Worm (Caenorhabditis elegans): Measurements from ENCODE around the gene C08B6.18.

Gene C08B6.18

DNA sequence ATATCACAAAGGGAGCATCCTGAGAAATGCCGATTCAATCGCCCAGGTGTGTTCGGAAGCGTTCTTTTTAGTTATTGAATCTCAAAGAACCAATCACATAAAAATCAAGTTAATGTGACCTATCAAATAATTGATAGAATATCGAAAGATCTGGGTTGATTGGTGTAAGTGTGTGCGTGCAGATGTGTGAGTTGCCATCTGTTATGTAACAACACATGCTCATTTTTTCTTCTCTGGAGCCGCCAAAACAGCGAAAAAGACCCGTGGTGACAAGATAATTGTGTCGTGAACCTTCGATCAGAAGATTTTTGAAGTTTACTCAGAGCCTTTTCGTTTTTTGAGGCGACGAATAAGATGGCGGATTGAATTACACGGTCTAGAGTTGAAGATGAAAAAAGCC is 12.9 kb upstream of the C08B6.18 start:
- TF ChIP-seq C08G9.2 (tag; optimal IDR thresholded peaks at IDR 0.05) (no peak), ceh-18 (tag; optimal IDR thresholded peaks at IDR 0.05) (peak; percentile 60)

DNA sequence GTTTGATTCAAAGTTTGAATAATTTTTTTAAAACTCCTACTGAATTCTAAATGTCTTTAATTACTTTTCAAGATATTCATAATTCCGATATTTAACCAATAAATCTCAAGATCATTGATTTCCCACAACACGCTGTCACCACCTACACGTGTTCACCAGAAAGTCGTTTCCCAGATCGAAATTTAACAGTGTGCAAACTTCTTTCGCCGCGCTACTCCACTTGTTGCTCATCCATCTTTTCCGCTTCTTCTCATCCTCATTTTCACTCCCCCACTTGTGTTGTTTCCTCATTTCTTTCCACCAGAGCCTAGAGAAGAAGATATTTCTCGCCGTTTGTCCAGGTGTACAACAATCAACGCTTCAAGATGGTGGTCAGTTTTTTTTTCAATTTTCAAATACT is 11.7 kb upstream of the C08B6.18 start, which contains the start of gene C51E3.9:
Gene C51E3.9, plus strand, starts transcription at position 301 of the 400 bp plus-strand sequence.
- TF ChIP-seq sox-2 (GFP tag; IDR thresholded peaks at IDR 0.05) (no peak), ceh-24 (tag; optimal IDR thresholded peaks at IDR 0.05) (no peak), ahr-1 (tag; optimal IDR thresholded peaks at IDR 0.05) (no peak), K02D7.2 (tag; optimal IDR thresholded peaks at IDR 0.05) (no peak), K09A11.1 (tag; optimal IDR thresholded peaks at IDR 0.05; ENCODE audit: insufficient read depth) (no peak), ceh-14 (tag; optimal IDR thresholded peaks at IDR 0.05) (no peak), pax-1 (tag; optimal IDR thresholded peaks at IDR 0.05) (no peak), ceh-22 (tag; optimal IDR thresholded peaks at IDR 0.05) (no peak), lin-11 (tag; optimal IDR thresholded peaks at IDR 0.05) (no peak)

DNA sequence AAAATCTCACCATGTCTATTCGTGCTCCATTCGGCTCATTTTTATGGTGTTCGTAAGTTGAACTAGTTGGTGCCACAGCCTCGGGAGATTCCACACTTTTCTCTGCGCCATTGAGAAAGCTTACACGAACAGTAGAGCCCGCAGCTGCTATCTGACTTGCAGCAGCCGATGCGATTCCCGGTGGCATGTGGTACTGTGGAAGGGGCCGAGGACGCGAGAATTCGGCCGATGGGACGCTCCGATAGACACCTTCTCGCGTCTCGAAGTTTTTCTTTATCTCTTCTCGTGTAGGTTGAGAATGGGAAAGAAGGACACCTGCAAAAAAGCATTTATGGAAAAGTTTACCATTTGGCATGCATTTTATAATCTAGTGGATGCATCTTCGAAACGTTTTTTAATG is 650 bp downstream of the C08B6.18 start:
- TF ChIP-seq hlh-15 (tag; optimal IDR thresholded peaks at IDR 0.05) (no peak), nfya-1 (tag; optimal IDR thresholded peaks at IDR 0.05) (no peak), lin-11 (tag; optimal IDR thresholded peaks at IDR 0.05) (no peak)

DNA sequence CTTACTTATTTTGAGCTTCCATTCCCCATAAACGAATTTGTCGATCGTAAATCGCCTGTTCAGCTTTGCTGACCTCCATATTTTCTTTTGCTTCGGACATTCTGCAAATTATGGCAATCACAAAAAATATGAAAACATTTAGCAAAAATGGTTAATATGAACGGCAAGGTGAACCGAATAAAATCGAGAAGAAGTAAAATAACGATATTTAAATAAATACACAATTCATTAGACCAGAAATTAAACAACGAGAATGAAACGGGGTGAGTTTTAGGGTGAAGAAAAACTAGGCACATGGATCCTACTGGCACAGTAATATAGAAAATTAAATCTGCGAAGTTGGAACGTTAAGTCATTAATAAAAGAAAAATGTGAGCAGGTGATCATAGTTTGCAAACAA is 3.7 kb downstream of the C08B6.18 start, which contains the start of gene aos-1:
Gene aos-1, minus strand, starts transcription at position 101 of the 400 bp plus-strand sequence.
- no peak for TF ChIP-seq fax-1 (tag; optimal IDR thresholded peaks at IDR 0.05)
- no peak for TF ChIP-seq hlh-8 (tag; optimal IDR thresholded peaks at IDR 0.05)
- TF ChIP-seq ceh-19 (GFP tag; optimal IDR thresholded peaks at IDR 0.05), result no peak
- no peak for TF ChIP-seq mec-3 (tag; optimal IDR thresholded peaks at IDR 0.05; ENCODE audit: borderline replicate concordance)
- TF ChIP-seq unc-55 (GFP tag; optimal IDR thresholded peaks at IDR 0.05), result no peak
- TF ChIP-seq sox-2 (GFP tag; IDR thresholded peaks at IDR 0.05), result no peak
- TF ChIP-seq elt-4 (tag; optimal IDR thresholded peaks at IDR 0.05), result no peak
- no peak for TF ChIP-seq odd-2 (tag; optimal IDR thresholded peaks at IDR 0.05)
- TF ChIP-seq T23F11.4 (GFP tag; optimal IDR thresholded peaks at IDR 0.05), result no peak
- no peak for TF ChIP-seq C08G9.2 (tag; optimal IDR thresholded peaks at IDR 0.05)
- TF ChIP-seq ceh-9 (tag; optimal IDR thresholded peaks at IDR 0.05), result no peak
- no peak for TF ChIP-seq dve-1 (tag; optimal IDR thresholded peaks at IDR 0.05)
- no peak for TF ChIP-seq ceh-34 (tag; optimal IDR thresholded peaks at IDR 0.05)
- TF ChIP-seq K09A11.1 (tag; optimal IDR thresholded peaks at IDR 0.05; ENCODE audit: insufficient read depth), result no peak
- TF ChIP-seq ahr-1 (tag; optimal IDR thresholded peaks at IDR 0.05), result no peak
- TF ChIP-seq eyg-1 (tag; optimal IDR thresholded peaks at IDR 0.05), result no peak
- no peak for TF ChIP-seq ceh-48 (tag; optimal IDR thresholded peaks at IDR 0.05)
- no peak for TF ChIP-seq sox-4 (tag; optimal IDR thresholded peaks at IDR 0.05)

DNA sequence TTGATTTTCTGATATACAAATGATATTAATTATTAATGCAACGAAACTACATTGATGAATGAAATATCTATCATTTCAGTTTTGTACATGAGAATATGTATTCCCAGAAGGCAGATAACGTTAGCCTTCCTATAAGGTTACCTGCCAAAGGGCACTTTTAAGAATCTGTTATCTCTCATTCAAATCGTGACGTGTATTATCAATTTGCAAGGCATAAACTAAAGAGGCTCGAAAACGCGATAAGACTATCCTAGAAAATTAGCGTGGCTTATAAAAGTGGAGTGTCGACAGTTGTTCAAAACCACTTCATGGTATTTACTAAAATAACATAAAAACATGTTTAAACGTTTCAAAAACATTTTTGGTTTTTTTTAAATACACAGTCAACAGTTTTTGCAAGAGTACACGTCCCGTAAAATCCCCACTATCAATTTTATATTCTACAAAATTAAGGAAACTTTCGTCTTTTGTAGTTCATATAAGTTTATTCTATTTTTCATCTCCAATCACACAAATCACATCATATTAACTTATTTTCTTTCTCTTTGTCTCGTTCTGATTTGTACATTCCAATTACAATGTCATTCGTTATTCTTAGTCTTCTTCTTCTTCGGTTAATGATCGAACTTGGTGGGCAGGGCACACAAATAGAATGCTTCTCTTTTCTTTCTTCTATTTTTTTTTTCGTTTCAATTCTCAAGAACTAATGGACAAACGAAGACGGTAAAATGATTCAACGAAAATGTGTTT is 9.0 kb downstream of the C08B6.18 start, which contains the start of gene C08B6.10:
Gene C08B6.10, plus strand, starts transcription at position 700 of the 750 bp plus-strand sequence.
- TF ChIP-seq eyg-1 (tag; optimal IDR thresholded peaks at IDR 0.05) (no peak), elt-2 (tag; optimal IDR thresholded peaks at IDR 0.05) (peak; percentile 81), fkh-6 (tag; optimal IDR thresholded peaks at IDR 0.05) (no peak), odd-2 (tag; optimal IDR thresholded peaks at IDR 0.05) (no peak)

DNA sequence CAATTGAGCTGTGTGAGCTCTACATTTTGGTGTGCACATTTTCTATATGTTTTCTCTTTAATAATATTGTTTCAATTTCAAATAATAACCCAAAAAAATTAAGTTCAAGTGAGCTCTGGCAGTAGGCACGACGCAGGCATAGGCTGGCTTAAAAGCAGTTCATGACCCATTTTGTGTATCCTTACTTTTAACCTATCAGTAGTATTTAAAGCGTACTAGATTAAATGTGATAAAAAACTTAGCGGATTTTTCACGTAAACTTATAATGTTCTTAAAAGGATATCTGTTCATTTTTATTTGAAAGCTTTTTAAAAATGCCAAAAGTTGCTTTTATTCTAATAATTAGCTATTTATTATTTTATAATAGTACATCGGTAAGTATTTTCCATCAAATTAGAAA is 10.6 kb downstream of the C08B6.18 start, which contains the start of gene C08B6.6:
Gene C08B6.6, plus strand, starts transcription at position 301 of the 400 bp plus-strand sequence.
- TF ChIP-seq sdc-2 (tag; optimal IDR thresholded peaks at IDR 0.05) (no peak), sox-2 (GFP tag; IDR thresholded peaks at IDR 0.05) (no peak), nfya-1 (tag; optimal IDR thresholded peaks at IDR 0.05) (no peak), elt-4 (tag; optimal IDR thresholded peaks at IDR 0.05) (no peak), tbx-2 (tag; optimal IDR thresholded peaks at IDR 0.05) (no peak), ceh-6 (GFP tag; optimal IDR thresholded peaks at IDR 0.05) (no peak), pha-2 (tag; optimal IDR thresholded peaks at IDR 0.05) (no peak), pag-3 (tag; optimal IDR thresholded peaks at IDR 0.05; ENCODE audit: borderline replicate concordance) (no peak), gmeb-2 (tag; optimal IDR thresholded peaks at IDR 0.05) (no peak), elt-2 (tag; optimal IDR thresholded peaks at IDR 0.05) (no peak), ztf-16 (tag; optimal IDR thresholded peaks at IDR 0.05) (no peak), hlh-30 (tag; optimal IDR thresholded peaks at IDR 0.05; ENCODE audit: insufficient read depth) (no peak), nhr-232 (tag; optimal IDR thresholded peaks at IDR 0.05) (no peak), C08G9.2 (tag; optimal IDR thresholded peaks at IDR 0.05) (no peak), ceh-2 (tag; optimal IDR thresholded peaks at IDR 0.05) (no peak), ets-4 (tag; optimal IDR thresholded peaks at IDR 0.05) (no peak), unc-3 (GFP tag; conservative IDR thresholded peaks at IDR 0.05) (no peak), unc-3 (tag; optimal IDR thresholded peaks at IDR 0.05) (no peak)
